Worm (Caenorhabditis elegans) whole organism, early embryonic: Measurements from ENCODE around the gene ZK662.2.
A peak's percentile ranks its signal among the peaks of the same experiment; 100 is the strongest.

Source experiments
- B0310.2 ChIP-seq: sonication (generic microtip); optimal IDR thresholded peaks from 2 replicates; lab custom pipeline; 2016; ENCODE audit warnings: mild to moderate bottlenecking, missing genetic modification characterization, missing compliant biosample characterization
- F13C5.2 ChIP-seq: sonication (generic microtip); optimal IDR thresholded peaks from 2 replicates; lab custom pipeline; 2017; ENCODE audit warnings: mild to moderate bottlenecking, missing genetic modification characterization, inconsistent platforms, missing compliant biosample characterization
- aly-1 ChIP-seq: sonication (generic microtip); optimal IDR thresholded peaks from 2 replicates; lab custom pipeline; 2016; ENCODE audit warnings: missing genetic modification characterization, missing compliant biosample characterization
- ama-1 ChIP-seq: fragments of 150-350 bp; optimal IDR thresholded peaks from 2 replicates; lab custom pipeline; 2014
- ceh-13 ChIP-seq: fragments of 200-800 bp; sonication (Bioruptor generic); optimal IDR thresholded peaks from 2 replicates; lab custom pipeline; 2018; ENCODE audit warnings: mild to moderate bottlenecking, missing genetic modification characterization, missing compliant biosample characterization
- ceh-36 ChIP-seq: sonication (generic microtip); optimal IDR thresholded peaks from 2 replicates; lab custom pipeline; 2016; ENCODE audit warnings: missing genetic modification characterization, inconsistent platforms, missing compliant biosample characterization
- flt-1 ChIP-seq: fragments of 200-800 bp; sonication (Bioruptor generic); IDR thresholded peaks from 2 replicates; pipeline ENCODE4 v1.3.6; 2022; ENCODE audit warnings: missing genetic modification characterization, missing compliant biosample characterization
- hmbx-1 ChIP-seq: sonication (generic microtip); optimal IDR thresholded peaks from 2 replicates; lab custom pipeline; 2016; ENCODE audit warnings: mild to moderate bottlenecking, missing genetic modification characterization, missing compliant biosample characterization
- hmg-4 ChIP-seq: fragments of 200-800 bp; sonication (Bioruptor generic); optimal IDR thresholded peaks from 2 replicates; lab custom pipeline; 2018; ENCODE audit warnings: mild to moderate bottlenecking, missing genetic modification characterization, missing compliant biosample characterization
- pes-1 ChIP-seq: fragments of 200-800 bp; sonication (Bioruptor generic); IDR thresholded peaks from 2 replicates; pipeline ENCODE4 v1.3.6; 2022; ENCODE audit warnings: missing genetic modification reagents, missing genetic modification characterization, missing compliant biosample characterization
- scrt-1 ChIP-seq: fragments of 200-800 bp; sonication (Bioruptor generic); IDR thresholded peaks from 2 replicates; pipeline ENCODE4 v1.3.6; 2022; ENCODE audit warnings: missing genetic modification characterization, missing compliant biosample characterization
- sea-1 ChIP-seq: fragments of 200-800 bp; sonication (Bioruptor generic); conservative IDR thresholded peaks from 2 replicates; pipeline ENCODE4 v1.3.6; 2022; ENCODE audit warnings: missing genetic modification characterization, missing compliant biosample characterization
- tbx-11 ChIP-seq: fragments of 200-800 bp; sonication (Bioruptor generic); IDR thresholded peaks from 2 replicates; pipeline ENCODE4 v1.3.6; 2022; ENCODE audit warnings: missing genetic modification characterization, missing compliant biosample characterization
- tbx-37 ChIP-seq: fragments of 200-800 bp; sonication (Bioruptor generic); conservative IDR thresholded peaks from 2 replicates; pipeline ENCODE4 v1.3.6; 2022; ENCODE audit warnings: missing genetic modification reagents, missing genetic modification characterization, missing compliant biosample characterization

DNA sequence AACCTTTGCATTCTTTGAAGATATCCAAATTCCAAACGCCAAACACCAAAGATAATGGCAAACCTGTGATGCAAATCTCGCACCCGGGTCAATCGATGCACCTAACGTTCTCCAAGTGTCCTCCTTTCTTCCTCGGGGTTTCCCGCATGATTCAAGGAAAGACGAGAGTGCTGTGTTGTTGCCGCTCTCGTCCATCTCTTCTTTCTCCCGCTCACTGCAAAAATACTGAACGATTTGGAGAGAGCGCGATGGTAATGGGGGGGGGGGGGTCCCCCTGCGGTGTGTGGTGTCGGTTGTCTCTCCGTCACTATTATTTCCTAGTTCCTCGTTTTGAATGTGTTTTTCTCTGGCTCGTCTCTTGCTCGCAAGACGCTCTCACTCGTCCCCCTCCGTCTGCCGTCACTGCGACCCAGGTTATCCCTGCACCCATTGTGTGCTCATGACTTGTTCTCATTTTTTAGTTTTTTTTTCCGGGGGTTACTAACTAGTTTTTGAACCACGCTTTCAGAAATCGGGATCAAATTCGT is 10.9 kb downstream of the ZK662.2 start:
- TF ChIP-seq scrt-1 (GFP tag; lab: Robert Waterston, UW) (no peak), flt-1 (peak; percentile 15; the same call in 1 of the 2 replicates), pes-1 (peak; percentile 44), ama-1 (lab: Kevin White, UChicago) (no peak), B0310.2 (tag; lab: Kevin White, UChicago) (no peak), tbx-37 (no peak), F13C5.2 (peak; percentile 83), tbx-11 (GFP tag; lab: Robert Waterston, UW) (no peak; the same call in 1 of the 2 replicates), ceh-13 (no peak), ceh-36 (tag; lab: Kevin White, UChicago) (no peak), aly-1 (tag; lab: Kevin White, UChicago) (peak; percentile 49), hmg-4 (GFP tag; lab: Kevin White, UChicago) (peak; percentile 87), sea-1 (0 out of 2 replicates have a peak, but pooled peaks have one; percentile 44), hmbx-1 (tag; lab: Kevin White, UChicago) (no peak)
